Worm (Caenorhabditis elegans) whole organism, L3 larva: Measurements from ENCODE around the gene mig-39.
A peak's percentile ranks its signal among the peaks of the same experiment; 100 is the strongest.

Experiments used
- R02D3.7 ChIP-seq: fragments of 150-350 bp; optimal IDR thresholded peaks from 2 replicates; lab custom pipeline; 2014; ENCODE audit warnings: missing biosample characterization, missing genetic modification characterization
- ZK546.5 ChIP-seq: sonication (generic microtip); optimal IDR thresholded peaks from 2 replicates; lab custom pipeline; 2017; ENCODE audit warnings: missing biosample characterization, missing genetic modification characterization
- aly-2 ChIP-seq: fragments of 150-350 bp; optimal IDR thresholded peaks from 2 replicates; lab custom pipeline; 2014; ENCODE audit warnings: missing biosample characterization, missing genetic modification characterization
- ama-1 ChIP-seq: fragments of 150-350 bp; optimal IDR thresholded peaks from 2 replicates; lab custom pipeline; 2018
- ceh-16 ChIP-seq: sonication (generic microtip); optimal IDR thresholded peaks from 2 replicates; lab custom pipeline; 2017; ENCODE audit warnings: missing biosample characterization, missing genetic modification characterization
- ceh-28 ChIP-seq: fragments of 150-350 bp; optimal IDR thresholded peaks from 2 replicates; lab custom pipeline; 2014; ENCODE audit warnings: missing biosample characterization, missing genetic modification reagents, missing genetic modification characterization
- ceh-82 ChIP-seq: fragments of 150-350 bp; optimal IDR thresholded peaks from 2 replicates; lab custom pipeline; 2014; ENCODE audit warnings: missing biosample characterization, missing genetic modification characterization
- daf-12 ChIP-seq: fragments of 150-350 bp; optimal IDR thresholded peaks from 2 replicates; lab custom pipeline; 2014; ENCODE audit warnings: missing biosample characterization, missing genetic modification reagents, missing genetic modification characterization
- egl-27 ChIP-seq: sonication (generic microtip); optimal IDR thresholded peaks from 4 replicates; lab custom pipeline; 2017; ENCODE audit warnings: missing biosample characterization, missing genetic modification reagents, missing genetic modification characterization
- egl-5 ChIP-seq: fragments of 150-350 bp; optimal IDR thresholded peaks from 2 replicates; lab custom pipeline; 2017; ENCODE audit warnings: missing biosample characterization, missing genetic modification reagents, missing genetic modification characterization, inconsistent platforms
- elt-1 ChIP-seq: fragments of 150-350 bp; optimal IDR thresholded peaks from 2 replicates; lab custom pipeline; 2014; ENCODE audit warnings: missing biosample characterization, missing genetic modification characterization
- elt-2 ChIP-seq: sonication (generic microtip); optimal IDR thresholded peaks from 2 replicates; lab custom pipeline; 2016; ENCODE audit warnings: missing genetic modification reagents, mild to moderate bottlenecking, missing genetic modification characterization, missing compliant biosample characterization
- elt-3 ChIP-seq, 3 experiments: fragments of 150-350 bp in 1 of 3; sonication (generic microtip) in 2 of 3; optimal IDR thresholded peaks; 2 replicates in 2 of 3; 4 replicates in 1 of 3; lab custom pipeline; 2014 to 2017; ENCODE audit warnings: missing biosample characterization in 3 of 3, missing genetic modification characterization in 3 of 3
- eor-1 ChIP-seq, 2 experiments: fragments of 150-350 bp; optimal IDR thresholded peaks; 2 replicates each; lab custom pipeline; 2014 to 2018; ENCODE audit warnings: missing biosample characterization in 2 of 2, missing genetic modification characterization in 2 of 2
- fkh-10 ChIP-seq: sonication (generic microtip); optimal IDR thresholded peaks from 2 replicates; lab custom pipeline; 2017; ENCODE audit warnings: missing biosample characterization, missing genetic modification reagents, missing genetic modification characterization
- fkh-2 ChIP-seq: fragments of 150-350 bp; optimal IDR thresholded peaks from 2 replicates; lab custom pipeline; 2014; ENCODE audit warnings: missing biosample characterization, missing genetic modification reagents, missing genetic modification characterization
- fos-1 ChIP-seq: fragments of 150-350 bp; optimal IDR thresholded peaks from 2 replicates; lab custom pipeline; 2014; ENCODE audit warnings: missing biosample characterization, missing genetic modification characterization
- hmg-11 ChIP-seq: sonication (generic microtip); optimal IDR thresholded peaks from 2 replicates; lab custom pipeline; 2016; ENCODE audit warnings: missing genetic modification characterization, missing compliant biosample characterization
- jun-1 ChIP-seq: fragments of 150-350 bp; optimal IDR thresholded peaks from 2 replicates; lab custom pipeline; 2014; ENCODE audit warnings: missing biosample characterization, missing genetic modification reagents, missing genetic modification characterization
- lin-15B ChIP-seq: fragments of 150-350 bp; optimal IDR thresholded peaks from 2 replicates; lab custom pipeline; 2014; ENCODE audit warnings: missing biosample characterization, missing genetic modification characterization
- lsy-12 ChIP-seq: sonication (generic microtip); optimal IDR thresholded peaks from 2 replicates; lab custom pipeline; 2016; ENCODE audit warnings: mild to moderate bottlenecking, missing genetic modification characterization, missing compliant biosample characterization
- mdl-1 ChIP-seq: fragments of 150-350 bp; optimal IDR thresholded peaks from 2 replicates; lab custom pipeline; 2014; ENCODE audit warnings: missing biosample characterization, missing genetic modification characterization
- mml-1 ChIP-seq: fragments of 150-350 bp; sonication (generic microtip); optimal IDR thresholded peaks from 3 replicates; lab custom pipeline; 2014; ENCODE audit warnings: missing biosample characterization, missing genetic modification characterization
- nfya-1 ChIP-seq: sonication (generic microtip); optimal IDR thresholded peaks from 2 replicates; lab custom pipeline; 2017; ENCODE audit warnings: missing genetic modification characterization, mild to moderate bottlenecking, missing compliant biosample characterization, antibody characterized with exemption, moderate library complexity; ENCODE audit not compliant: insufficient read depth
- nhr-11 ChIP-seq: fragments of 150-350 bp; optimal IDR thresholded peaks from 2 replicates; lab custom pipeline; 2014; ENCODE audit warnings: missing biosample characterization, missing genetic modification characterization
- nhr-12 ChIP-seq: fragments of 150-350 bp; optimal IDR thresholded peaks from 2 replicates; lab custom pipeline; 2014; ENCODE audit warnings: missing biosample characterization, missing genetic modification characterization
- nhr-23 ChIP-seq: fragments of 150-350 bp; optimal IDR thresholded peaks from 2 replicates; lab custom pipeline; 2014; ENCODE audit warnings: missing biosample characterization, missing genetic modification reagents, missing genetic modification characterization
- nhr-237 ChIP-seq: fragments of 150-350 bp; optimal IDR thresholded peaks from 2 replicates; lab custom pipeline; 2014; ENCODE audit warnings: missing biosample characterization, missing genetic modification characterization
- nhr-25 ChIP-seq: sonication (generic microtip); optimal IDR thresholded peaks from 2 replicates; lab custom pipeline; 2017; ENCODE audit warnings: missing biosample characterization, missing genetic modification characterization
- nhr-28 ChIP-seq: fragments of 150-350 bp; optimal IDR thresholded peaks from 2 replicates; lab custom pipeline; 2014; ENCODE audit warnings: missing biosample characterization, missing genetic modification characterization
- nhr-43 ChIP-seq: sonication (generic microtip); optimal IDR thresholded peaks from 2 replicates; lab custom pipeline; 2016; ENCODE audit warnings: mild to moderate bottlenecking, missing genetic modification characterization, missing compliant biosample characterization; ENCODE audit not compliant: poor library complexity, severe bottlenecking
- nhr-76 ChIP-seq: fragments of 150-350 bp; sonication (generic microtip); optimal IDR thresholded peaks from 5 replicates; lab custom pipeline; 2014; ENCODE audit warnings: missing biosample characterization, missing genetic modification characterization
- pha-4 ChIP-seq: fragments of 150-350 bp; optimal IDR thresholded peaks from 2 replicates; lab custom pipeline; 2014; ENCODE audit warnings: missing biosample characterization, missing genetic modification reagents, missing genetic modification characterization
- sea-2 ChIP-seq: fragments of 150-350 bp; sonication (generic microtip); optimal IDR thresholded peaks from 4 replicates; lab custom pipeline; 2014; ENCODE audit warnings: missing biosample characterization, missing genetic modification reagents, missing genetic modification characterization
- skn-1 ChIP-seq: fragments of 150-350 bp; optimal IDR thresholded peaks from 2 replicates; lab custom pipeline; 2014; ENCODE audit warnings: missing biosample characterization, missing genetic modification characterization
- snpc-4 ChIP-seq: fragments of 150-350 bp; optimal IDR thresholded peaks from 2 replicates; lab custom pipeline; 2014; ENCODE audit warnings: missing biosample characterization, missing genetic modification characterization
- tbx-2 ChIP-seq: sonication (generic microtip); optimal IDR thresholded peaks from 2 replicates; lab custom pipeline; 2016; ENCODE audit warnings: mild to moderate bottlenecking, missing genetic modification characterization, missing compliant biosample characterization
- unc-39 ChIP-seq: sonication (generic microtip); optimal IDR thresholded peaks from 4 replicates; lab custom pipeline; 2017; ENCODE audit warnings: missing biosample characterization, missing genetic modification characterization
- unc-62 ChIP-seq: fragments of 150-350 bp; sonication (generic microtip); optimal IDR thresholded peaks from 4 replicates; lab custom pipeline; 2014; ENCODE audit warnings: missing biosample characterization, missing genetic modification reagents, missing genetic modification characterization
- zag-1 ChIP-seq: fragments of 150-350 bp; optimal IDR thresholded peaks from 2 replicates; lab custom pipeline; 2014; ENCODE audit warnings: missing biosample characterization, missing genetic modification characterization
- ztf-11 ChIP-seq: fragments of 150-350 bp; optimal IDR thresholded peaks from 2 replicates; lab custom pipeline; 2014; ENCODE audit warnings: missing biosample characterization, missing genetic modification characterization
- ztf-4 ChIP-seq: fragments of 150-350 bp; optimal IDR thresholded peaks from 2 replicates; lab custom pipeline; 2014; ENCODE audit warnings: missing biosample characterization, missing genetic modification characterization

The mig-39 gene

DNA sequence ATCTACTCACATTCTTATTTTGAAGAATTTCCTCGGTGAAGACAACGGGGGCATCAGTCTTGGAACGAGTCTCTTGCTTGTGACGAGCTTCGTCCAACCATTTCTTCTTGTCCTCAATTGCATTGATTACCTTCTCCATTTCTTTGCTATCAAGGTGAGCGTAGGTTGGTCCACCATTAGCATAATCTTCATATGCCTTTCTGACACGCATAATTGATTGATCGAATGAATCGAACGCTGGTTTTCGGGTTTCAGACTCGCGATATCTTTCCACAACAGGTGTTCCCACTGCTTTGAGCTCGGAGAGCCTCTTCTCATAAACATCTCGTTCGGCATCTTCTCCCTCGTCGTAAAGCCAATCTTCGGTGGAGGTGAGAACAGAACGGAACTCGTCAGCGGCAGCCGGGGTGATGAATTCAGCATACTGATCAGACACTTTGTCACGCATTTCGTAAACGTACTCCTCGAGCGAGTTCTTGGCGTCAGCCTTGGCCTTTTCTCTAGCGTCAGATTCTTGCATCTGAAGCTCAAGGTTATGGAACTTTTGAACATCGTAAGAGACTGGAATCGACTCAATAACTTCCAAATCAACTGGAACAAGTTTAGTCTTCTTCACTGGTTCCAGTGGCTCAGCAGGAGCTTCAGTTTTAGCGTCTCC is 22.3 kb upstream of the mig-39 start:
- TF ChIP-seq elt-1 (tag; lab: Kevin White, UChicago): no peak
- TF ChIP-seq ceh-28 (tag; lab: Kevin White, UChicago): no peak
- TF ChIP-seq ama-1 (lab: Kevin White, UChicago): peak; percentile 27

ce11 chrIII:8446061-8446460 is 20.8 kb upstream of the mig-39 start:
- TF ChIP-seq fkh-2 (tag; lab: Kevin White, UChicago): no peak
- TF ChIP-seq nhr-76 (tag; lab: Kevin White, UChicago): no peak
- TF ChIP-seq pha-4: peak; percentile 16
- TF ChIP-seq ama-1 (lab: Kevin White, UChicago): peak; percentile 81
- TF ChIP-seq lsy-12 (tag; lab: Kevin White, UChicago): no peak
- no peak for TF ChIP-seq elt-3 (tag; optimal IDR thresholded peaks at IDR 0.05; lab: Kevin White, UChicago)
- TF ChIP-seq R02D3.7 (tag; lab: Kevin White, UChicago): no peak
- no peak for TF ChIP-seq ztf-11 (tag; lab: Kevin White, UChicago)
- TF ChIP-seq, all 47 proteins: peak for 2

- TF ChIP-seq ceh-28 (tag; lab: Kevin White, UChicago) (no peak), unc-62 (GFP tag; lab: Kevin White, UChicago) (no peak), nhr-237 (tag; lab: Kevin White, UChicago) (no peak), snpc-4 (tag; lab: Kevin White, UChicago) (no peak), mdl-1 (no peak), sea-2 (no peak), fos-1 (no peak), nhr-76 (tag; lab: Kevin White, UChicago) (no peak), zag-1 (no peak), lsy-12 (tag; lab: Kevin White, UChicago) (no peak), nfya-1 (no peak), nhr-28 (tag; lab: Kevin White, UChicago) (no peak), elt-1 (tag; lab: Kevin White, UChicago) (no peak), nhr-12 (no peak), daf-12 (tag; lab: Kevin White, UChicago) (no peak), elt-2 (tag; lab: Kevin White, UChicago) (no peak), fkh-2 (tag; lab: Kevin White, UChicago) (no peak), hmg-11 (tag; lab: Kevin White, UChicago) (no peak), skn-1 (tag; lab: Kevin White, UChicago) (no peak)
Measured at ce11 chrIII:8446534-8446933, 20.3 kb upstream of the mig-39 start, which contains the start of gene hsp-110. TSS of gene hsp-110 (minus strand) at chrIII:8446909.

ce11 chrIII:8446940-8447403 is 19.9 kb upstream of the mig-39 start, which contains the start of gene rpn-3:
TSS of gene rpn-3 (plus strand) at chrIII:8447353.
- TF ChIP-seq unc-39 (tag; lab: Kevin White, UChicago) (no peak), mdl-1 (no peak), ztf-11 (tag; lab: Kevin White, UChicago) (no peak), ztf-4 (peak; percentile 65), mml-1 (tag; lab: Kevin White, UChicago) (peak; percentile 59), nhr-12 (no peak), ceh-16 (tag; lab: Kevin White, UChicago) (peak; percentile 45), sea-2 (peak; percentile 98), ceh-82 (tag; lab: Kevin White, UChicago) (peak; percentile 72), elt-2 (tag; lab: Kevin White, UChicago) (peak; percentile 70), skn-1 (tag; lab: Kevin White, UChicago) (peak; percentile 100), nhr-11 (tag; lab: Kevin White, UChicago) (peak; percentile 92), nhr-25 (tag; lab: Kevin White, UChicago) (peak; percentile 95), nhr-43 (peak; percentile 94), nhr-23 (peak; percentile 98), lin-15B (peak; percentile 99), jun-1 (tag; lab: Kevin White, UChicago) (peak; percentile 95), zag-1 (no peak), fos-1 (peak; percentile 51), R02D3.7 (tag; lab: Kevin White, UChicago) (peak; percentile 88), ZK546.5 (peak; percentile 43), daf-12 (tag; lab: Kevin White, UChicago) (no peak), aly-2 (tag; lab: Kevin White, UChicago) (no peak), eor-1 (tag; optimal IDR thresholded peaks at IDR 0.05; lab: Kevin White, UChicago) (peak in 1 of 2 experiments; percentile 89), fkh-2 (tag; lab: Kevin White, UChicago) (peak; percentile 70), elt-1 (tag; lab: Kevin White, UChicago) (peak; percentile 60), unc-62 (GFP tag; lab: Kevin White, UChicago) (no peak), tbx-2 (tag; lab: Kevin White, UChicago) (peak; percentile 82), snpc-4 (tag; lab: Kevin White, UChicago) (peak; percentile 83), hmg-11 (tag; lab: Kevin White, UChicago) (peak; percentile 95), ceh-28 (tag; lab: Kevin White, UChicago) (peak; percentile 85), lsy-12 (tag; lab: Kevin White, UChicago) (peak; percentile 98), egl-5 (tag; lab: Kevin White, UChicago) (peak; percentile 80), nhr-28 (tag; lab: Kevin White, UChicago) (peak; percentile 47), nhr-76 (tag; lab: Kevin White, UChicago) (peak; percentile 79), egl-27 (tag; lab: Kevin White, UChicago) (peak; percentile 56), nfya-1 (peak; percentile 98), pha-4 (peak; percentile 100), fkh-10 (GFP tag; lab: Kevin White, UChicago) (peak; percentile 94)
